Fruit fly (Drosophila melanogaster): Measurements from ENCODE around the gene CG43318.

dm6 chr3R:15788221-15788620, 45.0 kb downstream of the CG43318 start, which contains the start of gene Uros2:
- no peak for TF ChIP-seq gl (tag; optimal IDR thresholded peaks at IDR 0.05)
- TF ChIP-seq CG8159 (tag; optimal IDR thresholded peaks at IDR 0.05), result no peak
- TF ChIP-seq CG15710 (tag; optimal IDR thresholded peaks at IDR 0.05), result no peak
- no peak for TF ChIP-seq CG34367 (tag; optimal IDR thresholded peaks at IDR 0.05)

All from whole organism, pupa.